Worm (Caenorhabditis elegans) whole organism, mixed stage, embryonic: ENCODE data around the gene mmad-1.

ENCODE experiments used
- blmp-1 ChIP-seq: fragments of 150-350 bp; optimal IDR thresholded peaks from 2 replicates; lab custom pipeline; 2014; ENCODE audit warnings: missing biosample characterization, missing genetic modification characterization
- elt-3 ChIP-seq: fragments of 150-350 bp; optimal IDR thresholded peaks from 2 replicates; lab custom pipeline; 2014; ENCODE audit warnings: missing biosample characterization, missing genetic modification characterization
- mep-1 ChIP-seq: fragments of 150-350 bp; optimal IDR thresholded peaks from 2 replicates; lab custom pipeline; 2017; ENCODE audit warnings: missing biosample characterization, missing genetic modification reagents, missing genetic modification characterization, inconsistent platforms
- mls-2 ChIP-seq: sonication (generic microtip); optimal IDR thresholded peaks from 2 replicates; lab custom pipeline; 2016; ENCODE audit warnings: mild to moderate bottlenecking, missing genetic modification characterization, moderate library complexity, missing compliant biosample characterization
- nhr-237 ChIP-seq: fragments of 150-350 bp; optimal IDR thresholded peaks from 2 replicates; lab custom pipeline; 2014; ENCODE audit warnings: missing biosample characterization, missing genetic modification characterization
- nhr-28 ChIP-seq: fragments of 150-350 bp; optimal IDR thresholded peaks from 2 replicates; lab custom pipeline; 2014; ENCODE audit warnings: missing biosample characterization, missing genetic modification characterization
- nhr-76 ChIP-seq: sonication (generic microtip); optimal IDR thresholded peaks from 2 replicates; lab custom pipeline; 2017; ENCODE audit warnings: missing biosample characterization, missing genetic modification characterization
- unc-62 ChIP-seq: fragments of 150-350 bp; optimal IDR thresholded peaks from 2 replicates; lab custom pipeline; 2014; ENCODE audit warnings: missing biosample characterization, missing genetic modification reagents, missing genetic modification characterization
- zip-8 ChIP-seq: fragments of 150-350 bp; optimal IDR thresholded peaks from 2 replicates; lab custom pipeline; 2014; ENCODE audit warnings: missing biosample characterization, missing genetic modification characterization

DNA sequence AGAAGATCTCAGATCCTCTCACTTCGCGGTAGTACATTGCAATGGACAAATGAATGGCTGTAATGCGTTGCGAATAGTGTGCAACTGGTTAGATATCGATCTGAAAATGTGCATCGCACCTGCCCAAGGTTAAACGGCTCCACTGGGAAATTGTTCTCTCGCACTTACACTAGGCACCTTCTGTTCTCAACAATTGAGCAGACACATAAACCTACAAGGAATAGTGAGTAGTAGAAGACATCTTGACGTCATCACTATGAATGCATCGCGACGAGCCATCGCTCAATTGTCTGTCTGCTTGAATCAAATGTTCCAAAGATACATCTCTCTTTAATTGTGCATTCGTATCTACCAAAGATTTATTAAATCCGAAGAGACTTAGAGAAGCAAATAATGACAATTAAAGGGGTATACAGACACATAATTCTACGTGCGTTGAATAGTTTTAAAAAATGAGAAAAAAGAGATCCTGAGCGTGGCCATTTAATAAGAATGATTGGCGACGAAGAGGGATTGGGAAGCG is 14.3 kb upstream of the mmad-1 start, which contains the start of gene T05D4.2:
- no peak for TF ChIP-seq nhr-237 (tag; lab: Kevin White, UChicago)
- no peak for TF ChIP-seq nhr-76 (tag; lab: Kevin White, UChicago)
- TF ChIP-seq nhr-28 (tag; lab: Kevin White, UChicago): no peak
- no peak for TF ChIP-seq elt-3
- TF ChIP-seq unc-62 (GFP tag; lab: Kevin White, UChicago): no peak
- TF ChIP-seq mls-2: no peak
- TF ChIP-seq zip-8 (tag; lab: Kevin White, UChicago): no peak
- no peak for TF ChIP-seq blmp-1 (tag; lab: Kevin White, UChicago)
- no peak for TF ChIP-seq mep-1 (tag; lab: Kevin White, UChicago)
